Fruit fly (Drosophila melanogaster) whole organism, larva: ENCODE data around the gene Arts.

Source experiments
- noc ChIP-seq: fragments of 200-800 bp; sonication (Bioruptor generic); optimal IDR thresholded peaks from 3 replicates; lab custom pipeline; 2019; ENCODE audit warnings: missing biosample characterization, mild to moderate bottlenecking, missing genetic modification characterization, moderate library complexity

Gene Arts

DNA sequence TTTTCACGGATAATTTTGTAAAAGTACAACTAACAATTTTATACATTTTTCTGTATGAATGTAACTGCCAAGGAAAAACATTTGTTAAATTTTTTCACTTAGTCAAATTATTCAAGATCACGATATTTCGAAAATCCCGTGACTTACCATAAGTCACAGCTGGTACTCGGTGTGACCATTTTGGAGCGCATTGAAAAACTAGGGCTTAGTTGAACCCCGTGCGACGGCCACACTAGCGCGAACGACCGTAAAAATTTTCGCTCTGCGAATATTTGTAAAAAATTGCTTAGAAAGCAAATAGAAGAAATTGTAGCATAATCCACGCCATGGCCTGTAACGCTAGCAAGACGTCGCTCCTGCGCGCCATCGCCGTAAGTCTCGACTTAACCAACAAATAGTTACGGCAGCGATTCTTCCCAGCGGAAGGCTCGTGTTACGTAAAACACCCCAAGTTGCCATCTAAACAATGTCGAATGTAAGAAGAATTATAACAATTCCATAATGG is 18.5 kb upstream of the Arts start, which contains the start of gene UQCR-C2:
Gene UQCR-C2, plus strand, starts transcription at position 51 of the 505 bp plus-strand sequence.
- peak; percentile 0 for TF ChIP-seq noc (tag; lab: Kevin White, UChicago)

- TF ChIP-seq noc (tag; lab: Kevin White, UChicago), result peak; percentile 22
Measured at dm6 chr3L:16586989-16587388, 15.7 kb upstream of the Arts start, which contains the start of the genes Syx8 and CG32163. Gene Syx8 (minus strand): TSS chr3L:16587057. Gene CG32163 (plus strand): TSS chr3L:16587157.

- peak; percentile 33 for TF ChIP-seq noc (tag; lab: Kevin White, UChicago)
Measured at dm6 chr3L:16587994-16588622, 14.5 kb upstream of the Arts start.

- TF ChIP-seq noc (tag; lab: Kevin White, UChicago), result no peak
Measured at dm6 chr3L:16590860-16591259, 11.8 kb upstream of the Arts start, which contains the start of gene tra. Gene tra (minus strand): TSS chr3L:16591050.

dm6 chr3L:16594922-16595518 is 7.6 kb upstream of the Arts start, which contains the start of the genes spd-2 and Apl:
Gene spd-2 (minus strand): TSS chr3L:16595014.
Gene Apl (plus strand): TSS chr3L:16595181.
- no peak for TF ChIP-seq noc (tag; lab: Kevin White, UChicago)

dm6 chr3L:16609120-16609519 is 6.5 kb downstream of the Arts start, which contains the start of gene CG4098:
Gene CG4098 (minus strand): TSS chr3L:16609347.
- TF ChIP-seq noc (tag; lab: Kevin White, UChicago), result peak; percentile 54

dm6 chr3L:16610201-16610600 is 7.5 kb downstream of the Arts start, which contains the start of gene Prosbeta6:
Gene Prosbeta6 (minus strand): TSS chr3L:16610418.
- TF ChIP-seq noc (tag; lab: Kevin White, UChicago), result no peak

- peak; percentile 86 for TF ChIP-seq noc (tag; lab: Kevin White, UChicago)
Measured at dm6 chr3L:16612152-16612551, 9.5 kb downstream of the Arts start, which contains the start of gene CG4101. Gene CG4101 (plus strand): TSS chr3L:16612486.

dm6 chr3L:16612972-16613371 is 10.3 kb downstream of the Arts start:
- TF ChIP-seq noc (tag; lab: Kevin White, UChicago), result peak; percentile 58

- TF ChIP-seq noc (tag; lab: Kevin White, UChicago), result no peak
Measured at dm6 chr3L:16615132-16615709, 12.6 kb downstream of the Arts start, which contains the start of gene Mo25. Gene Mo25 (minus strand): TSS chr3L:16615472.

DNA sequence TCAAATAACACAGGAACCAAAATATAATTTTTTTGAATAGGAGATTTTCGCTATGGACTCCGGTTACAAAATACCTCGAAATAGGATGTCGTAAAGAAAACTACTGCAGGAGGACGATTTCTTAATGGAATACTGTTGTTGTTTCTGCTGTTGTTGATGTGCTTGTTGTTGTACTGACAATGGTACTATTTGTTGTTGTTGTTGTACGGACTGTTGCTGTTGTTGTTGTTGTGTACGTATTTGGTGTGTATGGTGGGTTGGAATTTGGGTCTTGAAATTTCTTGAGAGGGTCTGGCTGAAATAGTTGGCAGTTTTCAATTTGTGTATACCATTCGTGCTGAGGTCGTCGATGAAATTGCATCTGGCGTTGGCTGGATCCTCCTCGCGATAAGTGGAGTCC is 23.5 kb downstream of the Arts start:
- no peak for TF ChIP-seq noc (tag; lab: Kevin White, UChicago)

DNA sequence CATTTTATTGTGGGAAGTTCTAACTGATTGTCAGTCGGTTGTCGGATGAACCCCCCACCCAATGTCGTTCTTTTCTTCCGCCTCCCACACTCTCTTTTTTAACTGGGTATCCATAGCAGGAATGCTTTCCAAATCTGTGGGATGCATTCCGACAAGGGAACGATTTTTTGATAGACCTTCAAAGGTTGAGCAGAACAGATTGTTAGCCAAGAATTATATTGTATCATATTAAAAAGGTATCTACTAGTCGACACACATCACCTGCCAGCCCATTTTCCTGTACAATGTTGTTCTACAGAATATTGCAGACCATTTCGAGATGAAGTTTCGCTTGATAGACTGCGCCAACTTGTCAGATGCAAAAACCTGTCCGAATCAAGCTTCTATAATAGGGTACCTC is 27.1 kb downstream of the Arts start:
- TF ChIP-seq noc (tag; lab: Kevin White, UChicago), result no peak

- TF ChIP-seq noc (tag; lab: Kevin White, UChicago), result no peak
Measured at dm6 chr3L:16631844-16632537, 29.3 kb downstream of the Arts start.

dm6 chr3L:16634091-16634490 is 31.4 kb downstream of the Arts start:
- TF ChIP-seq noc (tag; lab: Kevin White, UChicago), result no peak

- no peak for TF ChIP-seq noc (tag; lab: Kevin White, UChicago)
Measured at dm6 chr3L:16634529-16634928, 31.9 kb downstream of the Arts start.
